Fruit fly (Drosophila melanogaster): ENCODE measurements around the gene CG42394.

The CG42394 gene

dm6 chr3R:10868427-10868962 is 18.9 kb downstream of the CG42394 start, which contains the start of the genes SelR and Tsp86D (continued):
- TF ChIP-seq CG1529 (GFP tag; optimal IDR thresholded peaks at IDR 0.05) = no peak
- peak; percentile 44 for TF ChIP-seq Dref (GFP tag; IDR thresholded peaks at IDR 0.05)
- TF ChIP-seq sna (GFP tag; IDR thresholded peaks at IDR 0.05; ENCODE audit: partially characterized antibody) = peak; percentile 74
- no peak for TF ChIP-seq gt (GFP tag; IDR thresholded peaks at IDR 0.05)
- no peak for TF ChIP-seq CG10654 (GFP tag; optimal IDR thresholded peaks at IDR 0.05)
- TF ChIP-seq jigr1 (GFP tag; IDR thresholded peaks at IDR 0.05) = no peak
- TF ChIP-seq caup (GFP tag; optimal IDR thresholded peaks at IDR 0.05; ENCODE audit: severe bottlenecking) = peak; percentile 42
- TF ChIP-seq CG16779 (GFP tag; IDR thresholded peaks at IDR 0.05) = no peak
- TF ChIP-seq Dfd (GFP tag; optimal IDR thresholded peaks at IDR 0.05) = no peak
- TF ChIP-seq CG31388 (GFP tag; optimal IDR thresholded peaks at IDR 0.05) = no peak
- TF ChIP-seq CG12104 (GFP tag; optimal IDR thresholded peaks at IDR 0.05) = peak; percentile 48
- TF ChIP-seq Sox100B (GFP tag; optimal IDR thresholded peaks at IDR 0.05) = no peak
- TF ChIP-seq z (GFP tag; IDR thresholded peaks at IDR 0.05) = 0 out of 3 replicates have a peak, but pooled peaks have one; percentile 8
- peak; percentile 86 for TF ChIP-seq CG4617 (GFP tag; optimal IDR thresholded peaks at IDR 0.05; ENCODE audit: borderline replicate concordance)
- peak; percentile 9 for TF ChIP-seq nom (GFP tag; optimal IDR thresholded peaks at IDR 0.05)
- TF ChIP-seq emc (GFP tag; optimal IDR thresholded peaks at IDR 0.05) = no peak
- TF ChIP-seq oc (tag; optimal IDR thresholded peaks at IDR 0.05) = peak; percentile 11
- peak; percentile 64 for TF ChIP-seq CG7987 (GFP tag; optimal IDR thresholded peaks at IDR 0.05)
- TF ChIP-seq CG3995 (GFP tag; optimal IDR thresholded peaks at IDR 0.05) = no peak
- TF ChIP-seq CG14667 (GFP tag; IDR thresholded peaks at IDR 0.05) = no peak
- TF ChIP-seq CG12769 (tag; optimal IDR thresholded peaks at IDR 0.05) = peak; percentile 15
- peak; percentile 15 for TF ChIP-seq her (GFP tag; optimal IDR thresholded peaks at IDR 0.05)
- TF ChIP-seq B-H1 (GFP tag; IDR thresholded peaks at IDR 0.05) = no peak
- no peak for TF ChIP-seq corto (GFP tag; optimal IDR thresholded peaks at IDR 0.05)
- TF ChIP-seq Chrac-16 (GFP tag; optimal IDR thresholded peaks at IDR 0.05) = no peak
- peak; percentile 58 for TF ChIP-seq CG17186 (GFP tag; optimal IDR thresholded peaks at IDR 0.05)
- TF ChIP-seq CG15514 (GFP tag; optimal IDR thresholded peaks at IDR 0.05) = peak; percentile 87
- no peak for TF ChIP-seq Xbp1 (GFP tag; optimal IDR thresholded peaks at IDR 0.05)
- TF ChIP-seq tin (GFP tag; optimal IDR thresholded peaks at IDR 0.05) = no peak
- no peak for TF ChIP-seq Ssrp (tag; optimal IDR thresholded peaks at IDR 0.05)
- TF ChIP-seq CG3407 (GFP tag; optimal IDR thresholded peaks at IDR 0.05) = no peak
- TF ChIP-seq ewg (GFP tag; optimal IDR thresholded peaks at IDR 0.05) = peak; percentile 24
- TF ChIP-seq en (GFP tag; optimal IDR thresholded peaks at IDR 0.05) = no peak
- no peak for TF ChIP-seq eve (GFP tag; optimal IDR thresholded peaks at IDR 0.05)
- peak; percentile 79 for TF ChIP-seq nerfin-1 (tag; optimal IDR thresholded peaks at IDR 0.05)
- TF ChIP-seq dmrt99B (tag; optimal IDR thresholded peaks at IDR 0.05) = peak; percentile 1
- TF ChIP-seq Tbp (GFP tag; optimal IDR thresholded peaks at IDR 0.05) = no peak
- TF ChIP-seq CG14965 (GFP tag; optimal IDR thresholded peaks at IDR 0.05; ENCODE audit: borderline replicate concordance) = no peak
- TF ChIP-seq CG4404 (GFP tag; IDR thresholded peaks at IDR 0.05) = no peak
- TF ChIP-seq CG14860 (GFP tag; IDR thresholded peaks at IDR 0.05; ENCODE audit: partially characterized antibody) = peak; percentile 53; the same call in 2 of the 3 replicates
- TF ChIP-seq CG9727 (GFP tag; optimal IDR thresholded peaks at IDR 0.05) = peak; percentile 42
- TF ChIP-seq CG30020 (tag; optimal IDR thresholded peaks at IDR 0.05) = no peak
- no peak for TF ChIP-seq CG2875 (GFP tag; optimal IDR thresholded peaks at IDR 0.05)
- TF ChIP-seq CG42726 (GFP tag; IDR thresholded peaks at IDR 0.05; ENCODE audit: partially characterized antibody) = peak; percentile 72
- peak; percentile 39 for TF ChIP-seq CG7839 (tag; optimal IDR thresholded peaks at IDR 0.05)
- peak in 1 of 2 experiments; percentile 8 for TF ChIP-seq tll (GFP tag; optimal IDR thresholded peaks at IDR 0.05)
- TF ChIP-seq CG9215 (GFP tag; IDR thresholded peaks at IDR 0.05) = no peak
- TF ChIP-seq luna (GFP tag; optimal IDR thresholded peaks at IDR 0.05) = no peak
- TF ChIP-seq lmd (GFP tag; IDR thresholded peaks at IDR 0.05) = no peak
- TF ChIP-seq ken (GFP tag; IDR thresholded peaks at IDR 0.05) = no peak

Measured in whole organism, embryonic.